Fruit fly (Drosophila melanogaster): ENCODE measurements around the gene Myc.

Gene Myc

dm6 chrX:3381667-3382066 is 8.7 kb downstream of the Myc start (continued):
- TF ChIP-seq tna (GFP tag; IDR thresholded peaks at IDR 0.05; ENCODE audit: partially characterized antibody) (no peak; the same call in 1 of the 2 replicates), CG10366 (GFP tag; IDR thresholded peaks at IDR 0.05) (peak; percentile 84), fru (optimal IDR thresholded peaks at IDR 0.05) (no peak), NK7.1 (GFP tag; optimal IDR thresholded peaks at IDR 0.05) (peak; percentile 56), sima (GFP tag; optimal IDR thresholded peaks at IDR 0.05) (peak; percentile 25), CG9437 (GFP tag; optimal IDR thresholded peaks at IDR 0.05) (peak; percentile 25), CG17802 (tag; optimal IDR thresholded peaks at IDR 0.05) (no peak), E2f2 (GFP tag; IDR thresholded peaks at IDR 0.05) (peak; percentile 39; the same call in 1 of the 2 replicates), CG6765 (GFP tag; optimal IDR thresholded peaks at IDR 0.05) (peak; percentile 26), CG12659 (GFP tag; optimal IDR thresholded peaks at IDR 0.05) (peak; percentile 62), Awh (GFP tag; IDR thresholded peaks at IDR 0.05) (peak; percentile 43; the same call in 1 of the 2 replicates), CG6689 (GFP tag; IDR thresholded peaks at IDR 0.05) (no peak; the same call in 1 of the 2 replicates), mam (GFP tag; optimal IDR thresholded peaks at IDR 0.05) (peak; percentile 72), Sox102F (GFP tag; optimal IDR thresholded peaks at IDR 0.05) (peak; percentile 89), Eip74EF (GFP tag; optimal IDR thresholded peaks at IDR 0.05) (peak in 1 of 2 experiments; percentile 75), CG15601 (tag; optimal IDR thresholded peaks at IDR 0.05) (peak; percentile 38), CG14860 (GFP tag; IDR thresholded peaks at IDR 0.05; ENCODE audit: partially characterized antibody) (no peak), MBD-R2 (GFP tag; IDR thresholded peaks at IDR 0.05) (peak; percentile 30; the same call in 1 of the 2 replicates), az2 (GFP tag; optimal IDR thresholded peaks at IDR 0.05) (peak; percentile 77), ci (GFP tag; IDR thresholded peaks at IDR 0.05) (no peak; the same call in 1 of the 3 replicates), Lhr (GFP tag; optimal IDR thresholded peaks at IDR 0.05) (no peak), abd-A (tag; optimal IDR thresholded peaks at IDR 0.05) (no peak), en (GFP tag; optimal IDR thresholded peaks at IDR 0.05) (peak; percentile 64), ap (GFP tag; IDR thresholded peaks at IDR 0.05) (peak; percentile 57), chm (GFP tag; IDR thresholded peaks at IDR 0.05) (no peak; the same call in 1 of the 2 replicates), NC2β (GFP tag; optimal IDR thresholded peaks at IDR 0.05) (peak; percentile 71), tin (GFP tag; optimal IDR thresholded peaks at IDR 0.05) (peak; percentile 52), CG14014 (GFP tag; IDR thresholded peaks at IDR 0.05) (peak; percentile 68; the same call in 1 of the 2 replicates), kni (GFP tag; optimal IDR thresholded peaks at IDR 0.05) (no peak), CG12155 (GFP tag; optimal IDR thresholded peaks at IDR 0.05) (peak; percentile 67), CG9817 (tag; optimal IDR thresholded peaks at IDR 0.05) (peak; percentile 57), Ets97D (GFP tag; optimal IDR thresholded peaks at IDR 0.05) (peak; percentile 28), sc (optimal IDR thresholded peaks at IDR 0.05) (no peak), sc (GFP tag; optimal IDR thresholded peaks at IDR 0.05) (peak; percentile 15), ato (GFP tag; IDR thresholded peaks at IDR 0.05; ENCODE audit: partially characterized antibody) (no peak), tup (GFP tag; optimal IDR thresholded peaks at IDR 0.05) (peak; percentile 28), chn (GFP tag; optimal IDR thresholded peaks at IDR 0.05) (peak; percentile 72), dmrt11E (tag; optimal IDR thresholded peaks at IDR 0.05) (peak; percentile 38), ken (GFP tag; IDR thresholded peaks at IDR 0.05) (no peak; the same call in 2 of the 3 replicates), wor (GFP tag; IDR thresholded peaks at IDR 0.05) (peak; percentile 72), danr (GFP tag; IDR thresholded peaks at IDR 0.05) (peak; percentile 46; the same call in 1 of the 2 replicates), unc-4 (GFP tag; IDR thresholded peaks at IDR 0.05; ENCODE audit: partially characterized antibody) (no peak), Atf3 (GFP tag; optimal IDR thresholded peaks at IDR 0.05) (peak; percentile 33), CG7786 (GFP tag; optimal IDR thresholded peaks at IDR 0.05) (peak; percentile 68), tap (tag; optimal IDR thresholded peaks at IDR 0.05) (peak; percentile 57), ara (GFP tag; IDR thresholded peaks at IDR 0.05) (peak; percentile 59; the same call in 1 of the 2 replicates), CG11696 (GFP tag; IDR thresholded peaks at IDR 0.05) (0 out of 2 replicates have a peak, but pooled peaks have one; percentile 48), CG15514 (GFP tag; optimal IDR thresholded peaks at IDR 0.05) (peak; percentile 52), fd102C (GFP tag; optimal IDR thresholded peaks at IDR 0.05) (no peak), zf30C (GFP tag; optimal IDR thresholded peaks at IDR 0.05) (no peak), CG4424 (GFP tag; optimal IDR thresholded peaks at IDR 0.05) (peak; percentile 73)
